Worm (Caenorhabditis elegans): ENCODE measurements around the gene W06D12.6.

- TF ChIP-seq lin-13 (tag; optimal IDR thresholded peaks at IDR 0.05) (no peak), unc-39 (tag; optimal IDR thresholded peaks at IDR 0.05) (no peak), pha-4 (tag; optimal IDR thresholded peaks at IDR 0.05) (no peak), flh-1 (GFP tag; optimal IDR thresholded peaks at IDR 0.05) (no peak), nhr-237 (tag; optimal IDR thresholded peaks at IDR 0.05) (no peak), nhr-28 (tag; optimal IDR thresholded peaks at IDR 0.05) (no peak), unc-62 (GFP tag; optimal IDR thresholded peaks at IDR 0.05) (no peak)
Measured at ce11 chrV:17706217-17706806, 398 bp downstream of the W06D12.6 start.

Data from whole organism, mixed stage, embryonic.